Fruit fly (Drosophila melanogaster): ENCODE data around the gene CG44088.
A peak's percentile ranks its signal among the peaks of the same experiment; 100 is the strongest.

CG44088 gene

dm6 chr3R:4774953-4775352, at the start of gene CG44088:
CG44088 (minus strand) TSS chr3R:4775053.
- no peak for TF ChIP-seq CG8478 (optimal IDR thresholded peaks at IDR 0.05)
- TF ChIP-seq CTCF (optimal IDR thresholded peaks at IDR 0.05) = no peak

DNA sequence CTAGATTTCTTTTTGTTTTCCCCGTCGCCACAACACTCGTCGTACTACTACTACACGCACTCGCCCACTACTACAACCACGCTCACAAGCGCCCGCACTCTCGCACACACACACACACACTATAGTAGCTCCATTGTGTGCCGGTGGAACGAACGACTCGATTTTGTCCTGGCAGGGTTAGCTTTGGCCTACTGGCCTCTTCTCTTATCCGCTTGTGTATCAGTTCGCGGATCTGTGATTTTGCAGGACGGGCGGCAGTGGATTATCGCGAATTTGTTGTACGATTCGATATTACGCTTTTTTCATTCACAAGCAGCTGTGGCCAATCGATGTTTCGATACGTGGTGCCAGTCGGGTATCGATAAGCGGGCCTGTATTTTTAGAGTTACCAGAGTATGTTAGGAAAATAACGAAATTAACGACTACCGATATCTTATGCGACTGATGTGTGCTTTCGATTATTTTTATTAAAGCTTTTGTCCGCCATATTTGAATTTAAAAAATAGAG, 46.3 kb upstream of the CG44088 start, which contains the start of gene CG14657:
Gene CG14657, minus strand, starts transcription at position 335 of the 508 bp plus-strand sequence.
- TF ChIP-seq CTCF (optimal IDR thresholded peaks at IDR 0.05) (no peak), CG8478 (optimal IDR thresholded peaks at IDR 0.05) (no peak)

DNA sequence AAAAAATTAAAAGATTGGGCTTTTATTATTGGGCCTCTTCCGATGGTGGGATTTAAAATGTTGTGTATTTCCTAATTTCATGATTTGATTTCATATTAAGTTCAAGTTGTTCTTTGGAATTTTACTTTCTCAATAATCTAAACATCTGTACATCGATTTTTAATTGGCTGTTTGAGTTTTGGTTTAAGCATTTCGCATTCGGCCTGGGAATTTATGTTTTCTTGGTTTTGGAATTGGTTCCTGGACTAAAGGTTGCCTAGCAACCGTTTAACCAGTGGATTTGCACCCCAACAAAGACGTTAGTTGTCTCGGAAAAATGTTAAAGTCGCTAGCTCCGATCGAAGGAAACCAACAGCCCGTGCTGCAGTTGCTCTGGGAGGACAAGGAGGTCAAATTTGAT, 41.2 kb upstream of the CG44088 start, which contains the start of gene BBS5:
Gene BBS5, plus strand, starts transcription at position 301 of the 400 bp plus-strand sequence.
- no peak for TF ChIP-seq CTCF (optimal IDR thresholded peaks at IDR 0.05)
- TF ChIP-seq CG8478 (optimal IDR thresholded peaks at IDR 0.05) = no peak

DNA sequence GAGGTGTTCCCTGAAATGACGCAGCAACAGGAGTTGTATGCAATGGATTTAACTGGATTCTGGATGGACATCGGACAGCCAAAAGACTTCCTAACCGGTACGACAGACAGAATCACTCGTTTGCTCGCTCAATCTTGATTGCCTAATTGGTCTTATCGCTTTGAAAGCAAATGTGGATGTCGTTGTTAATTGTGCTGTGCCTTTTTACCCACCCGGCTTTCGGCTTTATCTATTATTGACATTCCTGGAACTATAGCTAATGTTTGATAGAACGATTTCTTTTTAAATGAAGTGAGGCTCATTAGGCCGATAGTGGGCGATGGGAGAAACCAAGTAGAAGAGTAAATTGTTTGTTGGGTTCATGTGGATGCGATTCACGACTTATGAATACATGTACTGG, 39.8 kb upstream of the CG44088 start:
- TF ChIP-seq CTCF (optimal IDR thresholded peaks at IDR 0.05) (no peak), CG8478 (optimal IDR thresholded peaks at IDR 0.05) (no peak)

dm6 chr3R:4813172-4813716, 38.4 kb upstream of the CG44088 start:
- TF ChIP-seq CG8478 (optimal IDR thresholded peaks at IDR 0.05) = no peak
- no peak for TF ChIP-seq CTCF (optimal IDR thresholded peaks at IDR 0.05)

dm6 chr3R:4811936-4812534, 37.2 kb upstream of the CG44088 start, which contains the start of the genes Hus1-like and ctrip:
Hus1-like (minus strand) TSS chr3R:4812096.
ctrip (minus strand) TSS chr3R:4812096.
- TF ChIP-seq CG8478 (optimal IDR thresholded peaks at IDR 0.05) (no peak), CTCF (optimal IDR thresholded peaks at IDR 0.05) (peak in 1 of 2 experiments; percentile 9)

DNA sequence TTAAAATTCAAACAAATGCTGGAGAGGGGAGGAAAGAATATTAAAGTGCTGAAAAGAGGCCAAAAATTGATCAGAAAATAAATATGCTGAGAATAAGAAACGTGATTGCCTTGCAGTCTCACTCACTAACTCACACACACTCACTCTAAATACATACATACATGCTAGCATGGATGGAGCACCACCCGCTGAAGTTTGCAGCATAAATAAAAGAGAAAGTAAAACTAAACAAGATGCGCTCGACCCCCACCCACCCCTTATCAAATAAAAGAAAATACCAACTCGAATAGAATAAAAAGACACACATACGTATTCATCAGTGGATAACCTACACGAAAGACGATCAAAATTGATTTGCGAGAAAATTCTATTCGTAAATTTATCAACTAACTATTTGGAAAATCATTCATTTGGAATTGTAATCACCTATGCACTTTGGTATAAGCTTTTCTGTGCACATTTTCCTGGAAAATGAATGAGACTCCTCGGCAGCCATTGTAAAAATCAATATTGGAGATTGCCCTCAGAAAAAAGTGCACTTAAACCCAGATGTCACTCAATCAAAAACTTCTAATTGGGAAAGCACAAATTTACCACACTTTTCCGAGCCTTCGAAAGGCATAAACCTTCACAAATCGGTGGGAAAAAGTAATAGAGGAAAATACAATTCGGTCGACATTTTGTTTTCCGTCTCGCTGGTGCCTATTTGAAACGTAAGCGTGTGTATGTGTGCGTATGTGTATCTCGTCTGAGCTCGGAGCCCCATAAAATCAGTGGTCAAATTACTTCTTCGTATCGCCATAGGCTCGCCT, 36.5 kb upstream of the CG44088 start, which contains the start of gene Gmppb:
Gene Gmppb, plus strand, starts transcription at position 321 of the 812 bp plus-strand sequence.
- no peak for TF ChIP-seq CG8478 (optimal IDR thresholded peaks at IDR 0.05)
- no peak for TF ChIP-seq CTCF (optimal IDR thresholded peaks at IDR 0.05)

dm6 chr3R:4809944-4810653, 35.2 kb upstream of the CG44088 start:
- no peak for TF ChIP-seq CG8478 (optimal IDR thresholded peaks at IDR 0.05)

DNA sequence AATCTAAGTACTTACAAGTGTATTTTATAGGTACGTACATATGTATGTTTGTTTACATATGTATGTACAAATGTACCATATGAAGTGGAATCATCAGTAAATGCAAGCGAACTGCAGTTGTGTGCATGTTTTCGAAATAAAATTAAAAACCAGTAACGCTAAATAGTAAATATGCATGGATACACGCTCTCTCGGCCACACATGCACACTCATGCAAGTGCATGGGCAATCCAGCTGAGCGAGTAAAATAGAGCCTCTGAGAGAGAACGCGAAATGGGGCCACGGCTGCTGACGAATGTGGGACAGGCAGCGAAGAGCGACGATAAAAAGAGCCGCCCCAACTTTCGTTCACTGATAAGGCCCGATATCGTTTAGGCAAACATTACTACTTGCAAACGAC, 32.7 kb upstream of the CG44088 start:
- TF ChIP-seq CTCF (optimal IDR thresholded peaks at IDR 0.05) (no peak), CG8478 (optimal IDR thresholded peaks at IDR 0.05) (no peak)

DNA sequence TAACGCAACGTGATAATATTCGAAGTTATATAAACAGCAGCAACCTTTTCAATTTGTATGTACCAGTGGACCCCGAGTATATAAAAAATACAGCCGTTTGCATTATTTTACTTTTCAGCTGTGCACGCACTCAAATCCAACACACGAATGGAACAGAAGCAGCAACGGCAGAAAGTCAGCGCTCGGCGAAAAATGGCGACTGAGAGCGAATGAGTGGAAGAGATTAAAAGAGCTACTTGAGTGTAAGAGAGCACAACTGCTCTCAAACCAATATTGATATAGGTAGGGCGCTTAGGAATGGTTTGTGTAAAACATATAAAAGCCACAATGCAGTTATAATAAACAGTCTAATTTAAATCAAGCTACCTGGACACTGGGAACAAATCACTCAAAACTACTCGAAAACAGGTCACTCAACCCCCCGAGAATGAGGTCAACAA, 31.5 kb upstream of the CG44088 start:
- TF ChIP-seq CG8478 (optimal IDR thresholded peaks at IDR 0.05) (no peak), CTCF (optimal IDR thresholded peaks at IDR 0.05) (no peak)

- TF ChIP-seq CTCF (optimal IDR thresholded peaks at IDR 0.05) (no peak), CG8478 (optimal IDR thresholded peaks at IDR 0.05) (no peak)
Measured at dm6 chr3R:4804828-4805707, 30.2 kb upstream of the CG44088 start.

dm6 chr3R:4804126-4804649, 29.3 kb upstream of the CG44088 start:
- TF ChIP-seq CG8478 (optimal IDR thresholded peaks at IDR 0.05) (no peak), CTCF (optimal IDR thresholded peaks at IDR 0.05) (no peak)

dm6 chr3R:4798025-4798424, 23.2 kb upstream of the CG44088 start:
- TF ChIP-seq CTCF (optimal IDR thresholded peaks at IDR 0.05) (no peak), CG8478 (optimal IDR thresholded peaks at IDR 0.05) (no peak)

DNA sequence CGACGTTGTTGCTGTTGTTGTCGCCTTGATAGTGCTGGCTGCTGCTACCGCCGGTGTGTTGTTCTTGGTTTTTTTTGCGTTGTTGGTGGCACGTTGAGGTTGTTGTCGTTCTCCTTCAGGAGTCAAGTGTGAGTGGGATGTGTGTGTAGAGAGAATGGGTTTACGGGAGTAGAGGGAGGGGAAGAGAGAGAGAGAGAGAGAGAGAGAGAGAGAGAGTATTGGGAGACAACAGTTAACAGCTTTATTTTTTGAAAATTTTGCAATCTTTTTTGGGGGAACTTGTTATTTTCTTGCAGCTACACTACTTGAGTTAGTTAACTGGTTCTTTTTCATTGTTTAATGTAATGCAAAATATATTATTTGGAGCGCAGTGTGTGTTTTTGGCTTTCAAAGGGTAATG, 22.7 kb upstream of the CG44088 start:
- TF ChIP-seq CTCF (optimal IDR thresholded peaks at IDR 0.05) (no peak), CG8478 (optimal IDR thresholded peaks at IDR 0.05) (no peak)
